Fruit fly (Drosophila melanogaster) whole organism, wandering third instar larva: ENCODE data around the gene CREG.

Experiments
- CG9705 ChIP-seq: fragments of 200-800 bp; sonication (Bioruptor generic); optimal IDR thresholded peaks from 2 replicates; lab custom pipeline; 2018; ENCODE audit warnings: missing biosample characterization, mild to moderate bottlenecking, missing genetic modification characterization
- OdsH ChIP-seq: fragments of 200-800 bp; sonication (Bioruptor generic); optimal IDR thresholded peaks from 2 replicates; lab custom pipeline; 2016; ENCODE audit warnings: missing biosample characterization, mild to moderate bottlenecking, missing genetic modification characterization
- Rel ChIP-seq, 2 experiments: fragments of 200-800 bp; sonication (Bioruptor generic) in 1 of 2; optimal IDR thresholded peaks; 2 replicates in 1 of 2; 3 replicates in 1 of 2; lab custom pipeline; 2016 to 2019; ENCODE audit warnings: mild to moderate bottlenecking in 2 of 2, missing biosample characterization in 2 of 2, missing genetic modification characterization in 2 of 2, moderate library complexity in 1 of 2
- dl ChIP-seq, 2 experiments: fragments of 175-275, 200-275 bp in 1 of 2; fragments of 200-275 bp in 1 of 2; sonication (Bioruptor generic); optimal IDR thresholded peaks; lab custom pipeline; 2018; ENCODE audit warnings: mild to moderate bottlenecking in 2 of 2, missing biosample characterization in 2 of 2, missing genetic modification characterization in 2 of 2, moderate library complexity in 2 of 2; ENCODE audit not compliant: partially characterized antibody in 2 of 2, insufficient read depth in 1 of 2
- ey ChIP-seq: fragments of 200-800 bp; sonication (Bioruptor generic); optimal IDR thresholded peaks from 2 replicates; lab custom pipeline; 2016; ENCODE audit warnings: missing biosample characterization, missing genetic modification characterization
- h ChIP-seq: fragments of 200-800 bp; sonication (Bioruptor generic); optimal IDR thresholded peaks from 3 replicates; lab custom pipeline; 2016; ENCODE audit warnings: missing biosample characterization, mild to moderate bottlenecking, missing genetic modification characterization
- psq ChIP-seq: fragments of 200-800 bp; sonication (Bioruptor generic); optimal IDR thresholded peaks from 3 replicates; lab custom pipeline; 2017; ENCODE audit warnings: missing biosample characterization, mild to moderate bottlenecking, missing genetic modification characterization, moderate library complexity
- usp ChIP-seq: fragments of >200 bp; optimal IDR thresholded peaks from 2 replicates; lab custom pipeline; 2017; ENCODE audit warnings: missing biosample characterization, missing genetic modification characterization

dm6 chr3R:17405009-17405408 lies 10.6 kb upstream of the CREG start, which contains the start of gene CG42823:
- TF ChIP-seq CG9705 (GFP tag; lab: Kevin White, UChicago) (no peak), OdsH (no peak), dl (GFP tag; optimal IDR thresholded peaks at IDR 0.05; lab: Kevin White, UChicago; ENCODE audit: insufficient read depth in 1 of 2, partially characterized antibody in 2 of 2) (no peak), Rel (GFP tag; optimal IDR thresholded peaks at IDR 0.05; lab: Kevin White, UChicago) (no peak), Rel (tag; optimal IDR thresholded peaks at IDR 0.05; lab: Kevin White, UChicago) (no peak), psq (no peak), ey (GFP tag; lab: Kevin White, UChicago) (no peak), usp (GFP tag; lab: Kevin White, UChicago) (no peak), h (GFP tag; lab: Kevin White, UChicago) (no peak)
